Worm (Caenorhabditis elegans) whole organism, L3 larva: ENCODE results near the gene elli-1.

Experiments
- R02D3.7 ChIP-seq: fragments of 150-350 bp; optimal IDR thresholded peaks from 2 replicates; lab custom pipeline; 2014; ENCODE audit warnings: missing biosample characterization, missing genetic modification characterization
- ZK546.5 ChIP-seq: sonication (generic microtip); optimal IDR thresholded peaks from 2 replicates; lab custom pipeline; 2017; ENCODE audit warnings: missing biosample characterization, missing genetic modification characterization
- aly-2 ChIP-seq: fragments of 150-350 bp; optimal IDR thresholded peaks from 2 replicates; lab custom pipeline; 2014; ENCODE audit warnings: missing biosample characterization, missing genetic modification characterization
- ceh-16 ChIP-seq: sonication (generic microtip); optimal IDR thresholded peaks from 2 replicates; lab custom pipeline; 2017; ENCODE audit warnings: missing biosample characterization, missing genetic modification characterization
- ceh-82 ChIP-seq: fragments of 150-350 bp; optimal IDR thresholded peaks from 2 replicates; lab custom pipeline; 2014; ENCODE audit warnings: missing biosample characterization, missing genetic modification characterization
- daf-12 ChIP-seq: fragments of 150-350 bp; optimal IDR thresholded peaks from 2 replicates; lab custom pipeline; 2014; ENCODE audit warnings: missing biosample characterization, missing genetic modification reagents, missing genetic modification characterization
- egl-27 ChIP-seq: sonication (generic microtip); optimal IDR thresholded peaks from 4 replicates; lab custom pipeline; 2017; ENCODE audit warnings: missing biosample characterization, missing genetic modification reagents, missing genetic modification characterization
- egl-5 ChIP-seq: fragments of 150-350 bp; optimal IDR thresholded peaks from 2 replicates; lab custom pipeline; 2017; ENCODE audit warnings: missing biosample characterization, missing genetic modification reagents, missing genetic modification characterization, inconsistent platforms
- elt-1 ChIP-seq: fragments of 150-350 bp; optimal IDR thresholded peaks from 2 replicates; lab custom pipeline; 2014; ENCODE audit warnings: missing biosample characterization, missing genetic modification characterization
- elt-2 ChIP-seq: sonication (generic microtip); optimal IDR thresholded peaks from 2 replicates; lab custom pipeline; 2016; ENCODE audit warnings: missing genetic modification reagents, mild to moderate bottlenecking, missing genetic modification characterization, missing compliant biosample characterization
- elt-3 ChIP-seq, 3 experiments: fragments of 150-350 bp in 1 of 3; sonication (generic microtip) in 2 of 3; optimal IDR thresholded peaks; 2 replicates in 2 of 3; 4 replicates in 1 of 3; lab custom pipeline; 2014 to 2017; ENCODE audit warnings: missing biosample characterization in 3 of 3, missing genetic modification characterization in 3 of 3
- eor-1 ChIP-seq, 2 experiments: fragments of 150-350 bp; optimal IDR thresholded peaks; 2 replicates each; lab custom pipeline; 2014 to 2018; ENCODE audit warnings: missing biosample characterization in 2 of 2, missing genetic modification characterization in 2 of 2
- fkh-2 ChIP-seq: fragments of 150-350 bp; optimal IDR thresholded peaks from 2 replicates; lab custom pipeline; 2014; ENCODE audit warnings: missing biosample characterization, missing genetic modification reagents, missing genetic modification characterization
- hmg-11 ChIP-seq: sonication (generic microtip); optimal IDR thresholded peaks from 2 replicates; lab custom pipeline; 2016; ENCODE audit warnings: missing genetic modification characterization, missing compliant biosample characterization
- jun-1 ChIP-seq: fragments of 150-350 bp; optimal IDR thresholded peaks from 2 replicates; lab custom pipeline; 2014; ENCODE audit warnings: missing biosample characterization, missing genetic modification reagents, missing genetic modification characterization
- lin-15B ChIP-seq: fragments of 150-350 bp; optimal IDR thresholded peaks from 2 replicates; lab custom pipeline; 2014; ENCODE audit warnings: missing biosample characterization, missing genetic modification characterization
- lin-39 ChIP-seq: fragments of 150-350 bp; optimal IDR thresholded peaks from 2 replicates; lab custom pipeline; 2018; ENCODE audit warnings: missing biosample characterization, missing genetic modification reagents, missing genetic modification characterization
- mdl-1 ChIP-seq: fragments of 150-350 bp; optimal IDR thresholded peaks from 2 replicates; lab custom pipeline; 2014; ENCODE audit warnings: missing biosample characterization, missing genetic modification characterization
- mml-1 ChIP-seq: fragments of 150-350 bp; sonication (generic microtip); optimal IDR thresholded peaks from 3 replicates; lab custom pipeline; 2014; ENCODE audit warnings: missing biosample characterization, missing genetic modification characterization
- nhr-11 ChIP-seq: fragments of 150-350 bp; optimal IDR thresholded peaks from 2 replicates; lab custom pipeline; 2014; ENCODE audit warnings: missing biosample characterization, missing genetic modification characterization
- nhr-237 ChIP-seq: fragments of 150-350 bp; optimal IDR thresholded peaks from 2 replicates; lab custom pipeline; 2014; ENCODE audit warnings: missing biosample characterization, missing genetic modification characterization
- nhr-25 ChIP-seq: sonication (generic microtip); optimal IDR thresholded peaks from 2 replicates; lab custom pipeline; 2017; ENCODE audit warnings: missing biosample characterization, missing genetic modification characterization
- nhr-28 ChIP-seq: fragments of 150-350 bp; optimal IDR thresholded peaks from 2 replicates; lab custom pipeline; 2014; ENCODE audit warnings: missing biosample characterization, missing genetic modification characterization
- nhr-43 ChIP-seq: sonication (generic microtip); optimal IDR thresholded peaks from 2 replicates; lab custom pipeline; 2016; ENCODE audit warnings: mild to moderate bottlenecking, missing genetic modification characterization, missing compliant biosample characterization; ENCODE audit not compliant: poor library complexity, severe bottlenecking
- nhr-67 ChIP-seq: fragments of 150-350 bp; optimal IDR thresholded peaks from 2 replicates; lab custom pipeline; 2014; ENCODE audit warnings: missing biosample characterization, missing genetic modification characterization
- nhr-76 ChIP-seq: fragments of 150-350 bp; sonication (generic microtip); optimal IDR thresholded peaks from 5 replicates; lab custom pipeline; 2014; ENCODE audit warnings: missing biosample characterization, missing genetic modification characterization
- pha-4 ChIP-seq: fragments of 150-350 bp; optimal IDR thresholded peaks from 2 replicates; lab custom pipeline; 2014; ENCODE audit warnings: missing biosample characterization, missing genetic modification reagents, missing genetic modification characterization
- pqm-1 ChIP-seq: fragments of 150-350 bp; optimal IDR thresholded peaks from 2 replicates; lab custom pipeline; 2017; ENCODE audit warnings: missing biosample characterization, missing genetic modification characterization, inconsistent platforms
- sea-2 ChIP-seq: fragments of 150-350 bp; sonication (generic microtip); optimal IDR thresholded peaks from 4 replicates; lab custom pipeline; 2014; ENCODE audit warnings: missing biosample characterization, missing genetic modification reagents, missing genetic modification characterization
- skn-1 ChIP-seq: fragments of 150-350 bp; optimal IDR thresholded peaks from 2 replicates; lab custom pipeline; 2014; ENCODE audit warnings: missing biosample characterization, missing genetic modification characterization
- snpc-4 ChIP-seq: fragments of 150-350 bp; optimal IDR thresholded peaks from 2 replicates; lab custom pipeline; 2014; ENCODE audit warnings: missing biosample characterization, missing genetic modification characterization
- unc-39 ChIP-seq: sonication (generic microtip); optimal IDR thresholded peaks from 4 replicates; lab custom pipeline; 2017; ENCODE audit warnings: missing biosample characterization, missing genetic modification characterization
- unc-62 ChIP-seq: fragments of 150-350 bp; sonication (generic microtip); optimal IDR thresholded peaks from 4 replicates; lab custom pipeline; 2014; ENCODE audit warnings: missing biosample characterization, missing genetic modification reagents, missing genetic modification characterization
- zag-1 ChIP-seq: fragments of 150-350 bp; optimal IDR thresholded peaks from 2 replicates; lab custom pipeline; 2014; ENCODE audit warnings: missing biosample characterization, missing genetic modification characterization
- ztf-4 ChIP-seq: fragments of 150-350 bp; optimal IDR thresholded peaks from 2 replicates; lab custom pipeline; 2014; ENCODE audit warnings: missing biosample characterization, missing genetic modification characterization

The elli-1 gene

ce11 chrIV:8730469-8730868 is 24.2 kb downstream of the elli-1 start, which contains the start of gene F21D5.3 (continued):
- TF ChIP-seq lin-39 (tag; lab: Kevin White, UChicago) (no peak), elt-1 (no peak), nhr-43 (tag; lab: Kevin White, UChicago) (no peak), pqm-1 (tag; lab: Kevin White, UChicago) (peak; percentile 96)

- no peak for TF ChIP-seq nhr-237
- TF ChIP-seq skn-1 = no peak
- TF ChIP-seq nhr-76 (tag; lab: Kevin White, UChicago) = no peak
- no peak for TF ChIP-seq elt-3 (tag; optimal IDR thresholded peaks at IDR 0.05; lab: Kevin White, UChicago)
- TF ChIP-seq nhr-43 (tag; lab: Kevin White, UChicago) = no peak
- no peak for TF ChIP-seq ceh-16
- TF ChIP-seq ceh-82 (tag; lab: Kevin White, UChicago) = no peak
- no peak for TF ChIP-seq daf-12 (tag; lab: Kevin White, UChicago)
- TF ChIP-seq nhr-11 (tag; lab: Kevin White, UChicago) = no peak
- no peak for TF ChIP-seq nhr-25 (tag; lab: Kevin White, UChicago)
- no peak for TF ChIP-seq ztf-4 (tag; lab: Kevin White, UChicago)
- TF ChIP-seq pqm-1 (tag; lab: Kevin White, UChicago) = peak; percentile 66
- TF ChIP-seq eor-1 (tag; optimal IDR thresholded peaks at IDR 0.05; lab: Kevin White, UChicago) = no peak
- peak; percentile 45 for TF ChIP-seq pha-4 (tag; lab: Kevin White, UChicago)
- no peak for TF ChIP-seq mdl-1 (tag; lab: Kevin White, UChicago)
- no peak for TF ChIP-seq snpc-4 (tag; lab: Kevin White, UChicago)
- no peak for TF ChIP-seq sea-2 (GFP tag; lab: Kevin White, UChicago)
- no peak for TF ChIP-seq egl-27
- no peak for TF ChIP-seq nhr-28 (tag; lab: Kevin White, UChicago)
- TF ChIP-seq egl-5 (tag; lab: Kevin White, UChicago) = no peak
- no peak for TF ChIP-seq aly-2 (tag; lab: Kevin White, UChicago)
- TF ChIP-seq nhr-67 (tag; lab: Kevin White, UChicago) = no peak
- TF ChIP-seq lin-39 (tag; lab: Kevin White, UChicago) = no peak
- no peak for TF ChIP-seq zag-1 (tag; lab: Kevin White, UChicago)
- TF ChIP-seq elt-2 (tag; lab: Kevin White, UChicago) = peak; percentile 90
- no peak for TF ChIP-seq unc-39 (tag; lab: Kevin White, UChicago)
Measured at ce11 chrIV:8729636-8730035, 25.0 kb downstream of the elli-1 start.

ce11 chrIV:8728122-8728521 is 26.5 kb downstream of the elli-1 start, which contains the start of gene otub-3:
Gene otub-3 (plus strand): TSS chrIV:8728177.
- TF ChIP-seq pha-4 (tag; lab: Kevin White, UChicago) (no peak), unc-62 (no peak), aly-2 (tag; lab: Kevin White, UChicago) (no peak), daf-12 (tag; lab: Kevin White, UChicago) (no peak), nhr-76 (tag; lab: Kevin White, UChicago) (no peak), ceh-16 (no peak), lin-15B (tag; lab: Kevin White, UChicago) (no peak), elt-2 (tag; lab: Kevin White, UChicago) (no peak), jun-1 (tag; lab: Kevin White, UChicago) (no peak), hmg-11 (tag; lab: Kevin White, UChicago) (no peak), unc-39 (tag; lab: Kevin White, UChicago) (no peak), fkh-2 (tag; lab: Kevin White, UChicago) (no peak), snpc-4 (tag; lab: Kevin White, UChicago) (no peak), pqm-1 (tag; lab: Kevin White, UChicago) (no peak)

ce11 chrIV:8725345-8725744 is 29.3 kb downstream of the elli-1 start, which contains the start of gene pgm-3:
Gene pgm-3 (plus strand): TSS chrIV:8725722.
- TF ChIP-seq elt-1 = no peak
- no peak for TF ChIP-seq sea-2 (GFP tag; lab: Kevin White, UChicago)
- no peak for TF ChIP-seq nhr-76 (tag; lab: Kevin White, UChicago)
- TF ChIP-seq R02D3.7 (tag; lab: Kevin White, UChicago) = peak; percentile 15
- no peak for TF ChIP-seq nhr-43 (tag; lab: Kevin White, UChicago)
- no peak for TF ChIP-seq ceh-16
- no peak for TF ChIP-seq nhr-237
- peak; percentile 2 for TF ChIP-seq lin-15B (tag; lab: Kevin White, UChicago)
- TF ChIP-seq fkh-2 (tag; lab: Kevin White, UChicago) = no peak
- no peak for TF ChIP-seq unc-39 (tag; lab: Kevin White, UChicago)
- peak; percentile 64 for TF ChIP-seq elt-2 (tag; lab: Kevin White, UChicago)
- no peak for TF ChIP-seq mml-1
- TF ChIP-seq ZK546.5 (tag; lab: Kevin White, UChicago) = no peak
- TF ChIP-seq pqm-1 (tag; lab: Kevin White, UChicago) = peak; percentile 32
- TF ChIP-seq, all 47 proteins: peak for 4
